Worm (Caenorhabditis elegans): ENCODE measurements around the gene srh-148.

srh-148 gene

DNA sequence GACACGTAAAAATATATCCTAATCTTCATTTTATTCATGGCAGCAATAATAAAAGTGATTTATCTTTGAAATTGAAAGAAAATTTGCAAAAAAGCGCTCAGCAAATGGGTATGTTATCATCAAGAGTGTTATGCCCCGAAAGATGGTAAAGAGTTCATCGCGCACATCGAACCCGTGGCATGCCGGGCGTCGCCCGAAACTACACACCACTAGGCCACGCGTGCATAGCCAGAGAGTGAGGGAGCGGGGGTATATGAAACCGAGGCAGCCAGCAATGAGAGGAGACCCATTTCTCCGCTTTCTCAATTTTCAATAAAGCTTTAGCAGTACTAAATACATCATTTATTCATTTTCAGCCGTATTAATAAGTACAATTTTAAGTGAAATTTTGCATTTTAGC, 15.6 kb upstream of the srh-148 start:
- TF ChIP-seq unc-62 (GFP tag; optimal IDR thresholded peaks at IDR 0.05) = peak; percentile 85
- TF ChIP-seq M03D4.4 (tag; optimal IDR thresholded peaks at IDR 0.05) = peak; percentile 99
- peak; percentile 85 for TF ChIP-seq lin-13 (tag; optimal IDR thresholded peaks at IDR 0.05)
- TF ChIP-seq nhr-237 (tag; optimal IDR thresholded peaks at IDR 0.05) = peak; percentile 63
- TF ChIP-seq mep-1 (tag; optimal IDR thresholded peaks at IDR 0.05) = peak; percentile 71
- no peak for TF ChIP-seq elt-3 (tag; optimal IDR thresholded peaks at IDR 0.05)
- TF ChIP-seq cnd-1 (tag; optimal IDR thresholded peaks at IDR 0.05) = peak; percentile 99
- TF ChIP-seq ham-2 (GFP tag; optimal IDR thresholded peaks at IDR 0.05) = peak; percentile 99
- no peak for TF ChIP-seq blmp-1 (tag; optimal IDR thresholded peaks at IDR 0.05)
- TF ChIP-seq ceh-83 (GFP tag; optimal IDR thresholded peaks at IDR 0.05) = peak; percentile 100
- TF ChIP-seq ceh-39 (tag; optimal IDR thresholded peaks at IDR 0.05) = peak; percentile 18
- TF ChIP-seq hlh-1 (tag; optimal IDR thresholded peaks at IDR 0.05) = peak; percentile 24
- no peak for TF ChIP-seq snpc-4 (tag; optimal IDR thresholded peaks at IDR 0.05)
- peak; percentile 98 for TF ChIP-seq flh-1 (GFP tag; optimal IDR thresholded peaks at IDR 0.05)
- peak; percentile 82 for TF ChIP-seq ztf-11 (tag; optimal IDR thresholded peaks at IDR 0.05)
- TF ChIP-seq nhr-28 (tag; optimal IDR thresholded peaks at IDR 0.05) = peak; percentile 92
- TF ChIP-seq nhr-76 (tag; optimal IDR thresholded peaks at IDR 0.05) = peak; percentile 68
- TF ChIP-seq mls-2 (tag; optimal IDR thresholded peaks at IDR 0.05) = peak; percentile 100
- peak; percentile 100 for TF ChIP-seq drap-1 (GFP tag; optimal IDR thresholded peaks at IDR 0.05)
- peak; percentile 98 for TF ChIP-seq bed-3 (GFP tag; optimal IDR thresholded peaks at IDR 0.05)
- TF ChIP-seq nhr-12 (tag; optimal IDR thresholded peaks at IDR 0.05) = peak; percentile 71
- peak; percentile 98 for TF ChIP-seq ceh-43 (GFP tag; optimal IDR thresholded peaks at IDR 0.05)
- TF ChIP-seq ces-1 (GFP tag; optimal IDR thresholded peaks at IDR 0.05) = no peak
- TF ChIP-seq sem-2 (GFP tag; optimal IDR thresholded peaks at IDR 0.05) = peak; percentile 97
- TF ChIP-seq tbx-8 (GFP tag; optimal IDR thresholded peaks at IDR 0.05) = peak; percentile 99
- TF ChIP-seq mab-5 (tag; optimal IDR thresholded peaks at IDR 0.05) = no peak
- peak; percentile 44 for TF ChIP-seq elt-1 (tag; optimal IDR thresholded peaks at IDR 0.05; ENCODE audit: borderline replicate concordance, insufficient read depth)
- peak; percentile 84 for TF ChIP-seq unc-39 (tag; optimal IDR thresholded peaks at IDR 0.05)
- TF ChIP-seq nhr-2 (tag; optimal IDR thresholded peaks at IDR 0.05) = no peak
- peak; percentile 99 for TF ChIP-seq lin-32 (GFP tag; optimal IDR thresholded peaks at IDR 0.05)
- peak; percentile 52 for TF ChIP-seq lsy-2 (tag; optimal IDR thresholded peaks at IDR 0.05)
- peak; percentile 3 for TF ChIP-seq zip-8 (tag; optimal IDR thresholded peaks at IDR 0.05)
- peak; percentile 99 for TF ChIP-seq sptf-1 (tag; optimal IDR thresholded peaks at IDR 0.05)
- peak; percentile 73 for TF ChIP-seq pha-4 (tag; optimal IDR thresholded peaks at IDR 0.05)
- peak; percentile 99 for TF ChIP-seq unc-120 (tag; optimal IDR thresholded peaks at IDR 0.05; ENCODE audit: poor library complexity, severe bottlenecking)

DNA sequence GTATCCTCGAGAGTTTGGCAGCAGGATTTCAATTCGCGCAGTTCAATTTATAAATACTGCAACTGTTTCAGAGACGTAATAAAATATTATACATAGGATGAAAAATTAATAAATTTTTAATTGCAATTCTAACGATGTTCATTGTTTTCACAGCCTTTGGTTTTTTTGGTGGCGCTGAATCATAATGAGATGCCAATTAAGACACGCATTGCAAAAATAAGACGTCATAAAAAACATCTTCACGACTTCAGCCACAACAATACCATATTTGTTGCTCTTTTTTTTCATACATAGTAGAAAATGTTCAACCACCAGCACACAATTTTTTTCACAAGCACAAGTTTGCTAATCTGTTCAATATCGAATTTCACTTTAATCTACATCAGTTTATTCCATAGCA, 14.1 kb upstream of the srh-148 start, which contains the start of gene str-56:
TSS of gene str-56 (plus strand) at position 301 of the 400 bp plus-strand sequence.
- TF ChIP-seq flh-1 (GFP tag; optimal IDR thresholded peaks at IDR 0.05) = no peak

DNA sequence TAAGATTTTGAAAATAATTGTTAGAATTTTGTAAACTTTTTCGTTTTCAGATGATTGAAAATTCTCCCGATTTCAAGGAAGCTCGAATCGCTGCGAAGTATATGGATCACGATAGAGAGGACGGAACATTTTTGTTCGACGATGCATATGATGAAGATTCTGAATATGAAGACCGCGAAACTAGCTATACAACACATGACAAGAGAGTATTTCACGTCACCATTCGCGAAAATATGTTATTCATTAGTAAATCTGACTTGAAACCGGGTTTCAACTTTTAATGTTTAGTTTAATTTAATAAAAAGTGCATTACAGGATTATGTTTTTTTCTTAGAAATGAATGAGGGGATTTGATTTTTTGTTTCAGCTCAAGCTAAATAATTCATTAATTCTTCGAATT, 12.2 kb upstream of the srh-148 start, which contains the start of gene str-57:
TSS of gene str-57 (plus strand) at position 301 of the 400 bp plus-strand sequence.
- TF ChIP-seq blmp-1 (tag; optimal IDR thresholded peaks at IDR 0.05) (no peak), ceh-83 (GFP tag; optimal IDR thresholded peaks at IDR 0.05) (no peak), drap-1 (GFP tag; optimal IDR thresholded peaks at IDR 0.05) (no peak), nhr-237 (tag; optimal IDR thresholded peaks at IDR 0.05) (no peak), ztf-11 (tag; optimal IDR thresholded peaks at IDR 0.05) (no peak), lin-32 (GFP tag; optimal IDR thresholded peaks at IDR 0.05) (no peak), mab-5 (tag; optimal IDR thresholded peaks at IDR 0.05) (no peak), unc-39 (tag; optimal IDR thresholded peaks at IDR 0.05) (no peak), cnd-1 (tag; optimal IDR thresholded peaks at IDR 0.05) (no peak), mls-2 (tag; optimal IDR thresholded peaks at IDR 0.05) (no peak), nhr-2 (tag; optimal IDR thresholded peaks at IDR 0.05) (no peak), nhr-76 (tag; optimal IDR thresholded peaks at IDR 0.05) (no peak), sptf-1 (tag; optimal IDR thresholded peaks at IDR 0.05) (no peak), ceh-43 (GFP tag; optimal IDR thresholded peaks at IDR 0.05) (no peak), pha-4 (tag; optimal IDR thresholded peaks at IDR 0.05) (no peak), tbx-8 (GFP tag; optimal IDR thresholded peaks at IDR 0.05) (no peak), ham-2 (GFP tag; optimal IDR thresholded peaks at IDR 0.05) (no peak), M03D4.4 (tag; optimal IDR thresholded peaks at IDR 0.05) (no peak), snpc-4 (tag; optimal IDR thresholded peaks at IDR 0.05) (no peak)

Data from whole organism, mixed stage, embryonic.